Worm (Caenorhabditis elegans) whole organism, late embryonic: Measurements from ENCODE around the gene gst-4.

ENCODE experiments used
- K02D7.2 ChIP-seq: sonication (generic microtip); optimal IDR thresholded peaks from 2 replicates; lab custom pipeline; 2017; ENCODE audit warnings: mild to moderate bottlenecking, missing genetic modification characterization, missing compliant biosample characterization
- ama-1 ChIP-seq: fragments of 150-350 bp; optimal IDR thresholded peaks from 2 replicates; lab custom pipeline; 2014
- dmd-4 ChIP-seq: sonication (generic microtip); optimal IDR thresholded peaks from 2 replicates; lab custom pipeline; 2016; ENCODE audit warnings: borderline replicate concordance, missing genetic modification characterization, missing compliant biosample characterization
- ets-4 ChIP-seq: sonication (generic microtip); optimal IDR thresholded peaks from 2 replicates; lab custom pipeline; 2016; ENCODE audit warnings: missing genetic modification characterization, missing compliant biosample characterization
- fax-1 ChIP-seq: sonication (generic microtip); optimal IDR thresholded peaks from 2 replicates; lab custom pipeline; 2016; ENCODE audit warnings: missing genotype, missing genetic modification characterization, missing compliant biosample characterization
- lin-11 ChIP-seq: fragments of 200-800 bp; sonication (Bioruptor generic); optimal IDR thresholded peaks from 2 replicates; lab custom pipeline; 2018; ENCODE audit warnings: mild to moderate bottlenecking, missing genetic modification characterization, missing compliant biosample characterization
- nhr-11 ChIP-seq: fragments of 150-350 bp; optimal IDR thresholded peaks from 2 replicates; lab custom pipeline; 2014; ENCODE audit warnings: missing biosample characterization, missing genetic modification characterization
- pqm-1 ChIP-seq: sonication (generic microtip); optimal IDR thresholded peaks from 2 replicates; lab custom pipeline; 2016; ENCODE audit warnings: missing genetic modification characterization, missing compliant biosample characterization
- pros-1 ChIP-seq: fragments of 150-350 bp; optimal IDR thresholded peaks from 2 replicates; lab custom pipeline; 2014; ENCODE audit warnings: missing biosample characterization, missing genetic modification reagents, missing genetic modification characterization
- sdc-2 ChIP-seq: sonication (generic microtip); optimal IDR thresholded peaks from 2 replicates; lab custom pipeline; 2016; ENCODE audit warnings: missing genotype, missing genetic modification characterization, missing compliant biosample characterization
- sox-4 ChIP-seq: sonication (generic microtip); optimal IDR thresholded peaks from 2 replicates; lab custom pipeline; 2017; ENCODE audit warnings: mild to moderate bottlenecking, missing genetic modification characterization, inconsistent platforms, missing compliant biosample characterization
- tbx-7 ChIP-seq: sonication (generic microtip); optimal IDR thresholded peaks from 2 replicates; lab custom pipeline; 2016; ENCODE audit warnings: missing genotype, missing genetic modification characterization, missing compliant biosample characterization

DNA sequence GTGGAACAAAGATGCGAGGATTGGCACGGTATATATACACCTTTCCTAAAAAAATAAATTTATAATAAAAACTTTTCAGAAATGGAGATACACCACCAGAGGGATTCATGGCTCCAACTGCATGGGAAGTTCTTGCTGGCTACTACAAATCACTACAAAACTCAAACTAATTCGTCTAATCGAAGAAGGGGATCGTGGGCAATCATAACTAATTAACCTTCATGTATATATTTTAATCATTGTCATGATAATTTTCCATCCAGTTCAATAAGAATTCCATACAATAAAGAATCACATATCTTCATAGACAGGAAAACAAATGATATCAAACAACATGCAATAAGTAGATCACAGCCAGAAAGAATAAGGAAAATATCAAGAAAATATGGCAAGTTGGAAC, 22.1 kb downstream of the gst-4 start:
- TF ChIP-seq dmd-4 (tag; lab: Kevin White, UChicago) (no peak), sox-4 (tag; lab: Kevin White, UChicago) (no peak), nhr-11 (tag; lab: Kevin White, UChicago) (no peak), tbx-7 (tag; lab: Kevin White, UChicago) (no peak), pqm-1 (tag; lab: Kevin White, UChicago) (no peak), lin-11 (tag; lab: Kevin White, UChicago) (no peak), K02D7.2 (tag; lab: Kevin White, UChicago) (no peak), sdc-2 (tag; lab: Kevin White, UChicago) (no peak), ets-4 (tag; lab: Kevin White, UChicago) (no peak), fax-1 (tag; lab: Kevin White, UChicago) (no peak), ama-1 (lab: Kevin White, UChicago) (no peak), pros-1 (no peak)
